Worm (Caenorhabditis elegans) whole organism, L2 larva: Measurements from ENCODE around the gene T24D3.2.

Experiments used
- C34F6.9 ChIP-seq: fragments of 150-350 bp; optimal IDR thresholded peaks from 2 replicates; lab custom pipeline; 2014; ENCODE audit warnings: missing biosample characterization, missing genetic modification characterization
- F13H6.1 ChIP-seq: sonication (generic microtip); optimal IDR thresholded peaks from 2 replicates; lab custom pipeline; 2016; ENCODE audit warnings: missing genetic modification characterization, missing compliant biosample characterization
- R02D3.7 ChIP-seq: fragments of 150-350 bp; optimal IDR thresholded peaks from 2 replicates; lab custom pipeline; 2014; ENCODE audit warnings: missing biosample characterization, missing genetic modification characterization
- Y55F3AM.14 ChIP-seq: fragments of 200-800 bp; sonication (Bioruptor generic); optimal IDR thresholded peaks from 2 replicates; lab custom pipeline; 2018; ENCODE audit warnings: mild to moderate bottlenecking, missing genetic modification characterization, missing compliant biosample characterization
- ZK546.5 ChIP-seq: sonication (generic microtip); optimal IDR thresholded peaks from 2 replicates; lab custom pipeline; 2017; ENCODE audit warnings: missing biosample characterization, missing genetic modification characterization
- alr-1 ChIP-seq: fragments of 150-350 bp; optimal IDR thresholded peaks from 2 replicates; lab custom pipeline; 2014; ENCODE audit warnings: missing biosample characterization, missing genetic modification characterization
- aly-2 ChIP-seq: fragments of 150-350 bp; optimal IDR thresholded peaks from 2 replicates; lab custom pipeline; 2014; ENCODE audit warnings: missing biosample characterization, missing genetic modification characterization
- ama-1 ChIP-seq: fragments of 150-350 bp; optimal IDR thresholded peaks from 2 replicates; lab custom pipeline; 2018; ENCODE audit warnings: inconsistent platforms
- blmp-1 ChIP-seq: sonication (generic microtip); optimal IDR thresholded peaks from 2 replicates; lab custom pipeline; 2017; ENCODE audit warnings: missing genetic modification characterization, mild to moderate bottlenecking, missing compliant biosample characterization, antibody characterized with exemption, moderate library complexity; ENCODE audit not compliant: insufficient read depth
- ceh-16 ChIP-seq: fragments of 150-350 bp; optimal IDR thresholded peaks from 2 replicates; lab custom pipeline; 2014; ENCODE audit warnings: missing biosample characterization, missing genetic modification characterization
- ceh-82 ChIP-seq: fragments of 150-350 bp; optimal IDR thresholded peaks from 2 replicates; lab custom pipeline; 2014; ENCODE audit warnings: missing biosample characterization, missing genetic modification characterization
- crh-2 ChIP-seq: sonication (generic microtip); optimal IDR thresholded peaks from 2 replicates; lab custom pipeline; 2017; ENCODE audit warnings: missing biosample characterization, missing genetic modification characterization
- egl-27 ChIP-seq: sonication (generic microtip); optimal IDR thresholded peaks from 3 replicates; lab custom pipeline; 2017; ENCODE audit warnings: missing biosample characterization, missing genetic modification reagents, missing genetic modification characterization
- elt-1 ChIP-seq: fragments of 150-350 bp; optimal IDR thresholded peaks from 2 replicates; lab custom pipeline; 2014; ENCODE audit warnings: missing biosample characterization, missing genetic modification characterization
- fos-1 ChIP-seq: fragments of 150-350 bp; optimal IDR thresholded peaks from 2 replicates; lab custom pipeline; 2014; ENCODE audit warnings: missing biosample characterization, missing genetic modification characterization
- gmeb-1 ChIP-seq: fragments of 150-350 bp; optimal IDR thresholded peaks from 2 replicates; lab custom pipeline; 2014; ENCODE audit warnings: missing biosample characterization, missing genetic modification characterization
- lin-11 ChIP-seq: fragments of 150-350 bp; sonication (generic microtip); optimal IDR thresholded peaks from 2 replicates; lab custom pipeline; 2014; ENCODE audit warnings: missing biosample characterization, missing genetic modification characterization, inconsistent platforms, mixed read lengths
- lin-13 ChIP-seq: fragments of 150-350 bp; optimal IDR thresholded peaks from 2 replicates; lab custom pipeline; 2014; ENCODE audit warnings: missing biosample characterization, missing genetic modification reagents, missing genetic modification characterization
- lsy-2 ChIP-seq, 2 experiments: fragments of 150-350 bp in 1 of 2; sonication (generic microtip) in 1 of 2; optimal IDR thresholded peaks; 2 replicates each; lab custom pipeline; 2014 to 2017; ENCODE audit warnings: missing biosample characterization in 2 of 2, missing genetic modification characterization in 2 of 2
- mab-5 ChIP-seq: fragments of 150-350 bp; optimal IDR thresholded peaks from 2 replicates; lab custom pipeline; 2014; ENCODE audit warnings: missing biosample characterization, missing genetic modification characterization
- mbf-1 ChIP-seq: sonication (generic microtip); optimal IDR thresholded peaks from 2 replicates; lab custom pipeline; 2017; ENCODE audit warnings: missing biosample characterization, missing genetic modification characterization
- mdl-1 ChIP-seq, 2 experiments: fragments of 150-350 bp in 1 of 2; sonication (generic microtip) in 1 of 2; optimal IDR thresholded peaks; 2 replicates each; lab custom pipeline; 2017; ENCODE audit warnings: missing biosample characterization in 2 of 2, missing genetic modification characterization in 2 of 2
- nhr-10 ChIP-seq: sonication (generic microtip); optimal IDR thresholded peaks from 2 replicates; lab custom pipeline; 2017; ENCODE audit warnings: missing biosample characterization, missing genetic modification characterization
- nhr-11 ChIP-seq: fragments of 150-350 bp; optimal IDR thresholded peaks from 2 replicates; lab custom pipeline; 2014; ENCODE audit warnings: missing biosample characterization, missing genetic modification characterization
- nhr-12 ChIP-seq: fragments of 150-350 bp; optimal IDR thresholded peaks from 2 replicates; lab custom pipeline; 2014; ENCODE audit warnings: missing biosample characterization, missing genetic modification characterization
- nhr-129 ChIP-seq: fragments of 150-350 bp; optimal IDR thresholded peaks from 2 replicates; lab custom pipeline; 2014; ENCODE audit warnings: missing biosample characterization, missing genetic modification characterization
- nhr-21 ChIP-seq: fragments of 150-350 bp; optimal IDR thresholded peaks from 2 replicates; lab custom pipeline; 2014; ENCODE audit warnings: missing biosample characterization, missing genetic modification characterization
- nhr-237 ChIP-seq: fragments of 150-350 bp; optimal IDR thresholded peaks from 2 replicates; lab custom pipeline; 2014; ENCODE audit warnings: missing biosample characterization, missing genetic modification characterization
- nhr-25 ChIP-seq: fragments of 150-350 bp; sonication (generic microtip); optimal IDR thresholded peaks from 3 replicates; lab custom pipeline; 2014; ENCODE audit warnings: missing biosample characterization, missing genetic modification characterization
- nhr-6 ChIP-seq: fragments of 150-350 bp; optimal IDR thresholded peaks from 2 replicates; lab custom pipeline; 2014; ENCODE audit warnings: missing biosample characterization, missing genetic modification characterization
- nhr-77 ChIP-seq: fragments of 150-350 bp; optimal IDR thresholded peaks from 2 replicates; lab custom pipeline; 2014; ENCODE audit warnings: missing biosample characterization, missing genetic modification characterization
- peb-1 ChIP-seq: fragments of 150-350 bp; optimal IDR thresholded peaks from 2 replicates; lab custom pipeline; 2014; ENCODE audit warnings: missing biosample characterization, missing genetic modification characterization
- sem-4 ChIP-seq: fragments of 150-350 bp; optimal IDR thresholded peaks from 2 replicates; lab custom pipeline; 2014; ENCODE audit warnings: missing biosample characterization, missing genetic modification reagents, missing genetic modification characterization
- skn-1 ChIP-seq: sonication (generic microtip); optimal IDR thresholded peaks from 2 replicates; lab custom pipeline; 2017; ENCODE audit warnings: missing biosample characterization, missing genetic modification characterization
- sma-3 ChIP-seq: sonication (generic microtip); optimal IDR thresholded peaks from 2 replicates; lab custom pipeline; 2016; ENCODE audit warnings: missing genetic modification reagents, missing genetic modification characterization, missing compliant biosample characterization
- sma-9 ChIP-seq, 2 experiments: fragments of 150-350 bp in 1 of 2; sonication (generic microtip) in 1 of 2; optimal IDR thresholded peaks; 2 replicates each; lab custom pipeline; 2014 to 2016; ENCODE audit warnings: missing genetic modification characterization in 2 of 2, mild to moderate bottlenecking in 1 of 2, missing biosample characterization in 1 of 2, missing compliant biosample characterization in 1 of 2, missing genetic modification reagents in 1 of 2, moderate library complexity in 1 of 2
- unc-39 ChIP-seq: fragments of 150-350 bp; optimal IDR thresholded peaks from 2 replicates; lab custom pipeline; 2014; ENCODE audit warnings: missing biosample characterization, missing genetic modification characterization
- unc-55 ChIP-seq: fragments of 150-350 bp; sonication (generic microtip); optimal IDR thresholded peaks from 3 replicates; lab custom pipeline; 2014; ENCODE audit warnings: missing biosample characterization, missing genetic modification reagents, missing genetic modification characterization
- unc-62 ChIP-seq: fragments of 150-350 bp; optimal IDR thresholded peaks from 2 replicates; lab custom pipeline; 2014; ENCODE audit warnings: missing biosample characterization, missing genetic modification reagents, missing genetic modification characterization
- zag-1 ChIP-seq: fragments of 150-350 bp; optimal IDR thresholded peaks from 2 replicates; lab custom pipeline; 2014; ENCODE audit warnings: missing biosample characterization, missing genetic modification characterization
- ztf-1 ChIP-seq: fragments of 200-800 bp; sonication (Bioruptor generic); conservative IDR thresholded peaks from 2 replicates; pipeline ENCODE4 v1.3.6; 2022; ENCODE audit warnings: missing genetic modification characterization, missing compliant biosample characterization
- ztf-11 ChIP-seq: sonication (generic microtip); optimal IDR thresholded peaks from 2 replicates; lab custom pipeline; 2017; ENCODE audit warnings: missing biosample characterization, missing genetic modification characterization
- ztf-4 ChIP-seq: fragments of 150-350 bp; optimal IDR thresholded peaks from 2 replicates; lab custom pipeline; 2014; ENCODE audit warnings: missing biosample characterization, missing genetic modification characterization

The T24D3.2 gene

ce11 chrX:12449262-12449942 is 23.9 kb downstream of the T24D3.2 start, which contains the start of gene T18D3.6:
Gene T18D3.6 (plus strand): TSS chrX:12449892.
- no peak for TF ChIP-seq gmeb-1 (tag; lab: Kevin White, UChicago)
- TF ChIP-seq nhr-10 (tag; lab: Kevin White, UChicago), result no peak
- TF ChIP-seq egl-27, result no peak
- no peak for TF ChIP-seq sma-3 (GFP tag; lab: Kevin White, UChicago)
- TF ChIP-seq aly-2 (tag; lab: Kevin White, UChicago), result no peak
- TF ChIP-seq fos-1, result peak; percentile 33
- TF ChIP-seq lin-11, result no peak
- no peak for TF ChIP-seq R02D3.7 (tag; lab: Kevin White, UChicago)
- TF ChIP-seq zag-1, result no peak
- TF ChIP-seq nhr-21, result no peak
- TF ChIP-seq sma-9 (GFP tag; optimal IDR thresholded peaks at IDR 0.05; lab: Kevin White, UChicago), result no peak
- TF ChIP-seq sma-9 (tag; optimal IDR thresholded peaks at IDR 0.05; lab: Kevin White, UChicago), result no peak
- TF ChIP-seq ceh-16 (tag; lab: Kevin White, UChicago), result no peak
- peak; percentile 9 for TF ChIP-seq nhr-25
- no peak for TF ChIP-seq nhr-12 (tag; lab: Kevin White, UChicago)
- no peak for TF ChIP-seq mab-5
- no peak for TF ChIP-seq ztf-4 (tag; lab: Kevin White, UChicago)
- TF ChIP-seq, all 48 proteins: peak for 2

DNA sequence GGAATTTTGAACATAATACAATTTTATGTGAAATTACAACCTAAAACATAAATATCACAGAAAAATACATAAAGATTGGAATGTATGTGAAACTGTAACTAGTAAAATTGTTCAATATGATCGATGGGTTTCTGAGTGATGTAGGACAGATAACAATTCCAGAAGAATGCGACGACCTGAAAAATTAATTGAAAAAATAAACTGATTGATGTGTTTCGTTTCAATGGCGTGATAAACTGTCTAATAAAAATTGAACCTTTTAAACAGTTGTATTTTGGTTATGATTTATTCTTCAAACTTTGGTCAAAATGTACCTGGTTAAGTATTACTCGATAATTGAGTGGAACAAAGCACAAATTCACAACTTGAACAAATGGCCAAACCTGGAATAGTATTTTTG is 25.7 kb downstream of the T24D3.2 start:
- TF ChIP-seq egl-27 (no peak), nhr-21 (no peak), gmeb-1 (tag; lab: Kevin White, UChicago) (no peak), ama-1 (lab: Kevin White, UChicago) (no peak), lin-13 (GFP tag; lab: Kevin White, UChicago) (no peak), sma-9 (GFP tag; optimal IDR thresholded peaks at IDR 0.05; lab: Kevin White, UChicago) (no peak), sma-9 (tag; optimal IDR thresholded peaks at IDR 0.05; lab: Kevin White, UChicago) (no peak), unc-55 (GFP tag; lab: Kevin White, UChicago) (no peak), blmp-1 (tag; lab: Kevin White, UChicago) (no peak), nhr-237 (no peak), Y55F3AM.14 (GFP tag; lab: Kevin White, UChicago) (no peak), nhr-25 (no peak), mdl-1 (tag; optimal IDR thresholded peaks at IDR 0.05; lab: Kevin White, UChicago) (no peak), R02D3.7 (tag; lab: Kevin White, UChicago) (no peak), mab-5 (no peak), ceh-82 (tag; lab: Kevin White, UChicago) (no peak), nhr-129 (tag; lab: Kevin White, UChicago) (no peak)
- TF ChIP-seq, all 48 proteins: peak for 0

- TF ChIP-seq lsy-2 (tag; optimal IDR thresholded peaks at IDR 0.05; lab: Kevin White, UChicago) (peak; percentile 22 to 40), fos-1 (peak; percentile 31), F13H6.1 (tag; lab: Kevin White, UChicago) (peak; percentile 47), C34F6.9 (tag; lab: Kevin White, UChicago) (peak; percentile 35), ceh-82 (tag; lab: Kevin White, UChicago) (no peak), sma-9 (GFP tag; optimal IDR thresholded peaks at IDR 0.05; lab: Kevin White, UChicago) (peak; percentile 3), sma-9 (tag; optimal IDR thresholded peaks at IDR 0.05; lab: Kevin White, UChicago) (no peak), nhr-129 (tag; lab: Kevin White, UChicago) (peak; percentile 60), sem-4 (peak; percentile 28), zag-1 (no peak), unc-55 (GFP tag; lab: Kevin White, UChicago) (peak; percentile 64)
Measured at ce11 chrX:12452143-12452570, 26.6 kb downstream of the T24D3.2 start.

DNA sequence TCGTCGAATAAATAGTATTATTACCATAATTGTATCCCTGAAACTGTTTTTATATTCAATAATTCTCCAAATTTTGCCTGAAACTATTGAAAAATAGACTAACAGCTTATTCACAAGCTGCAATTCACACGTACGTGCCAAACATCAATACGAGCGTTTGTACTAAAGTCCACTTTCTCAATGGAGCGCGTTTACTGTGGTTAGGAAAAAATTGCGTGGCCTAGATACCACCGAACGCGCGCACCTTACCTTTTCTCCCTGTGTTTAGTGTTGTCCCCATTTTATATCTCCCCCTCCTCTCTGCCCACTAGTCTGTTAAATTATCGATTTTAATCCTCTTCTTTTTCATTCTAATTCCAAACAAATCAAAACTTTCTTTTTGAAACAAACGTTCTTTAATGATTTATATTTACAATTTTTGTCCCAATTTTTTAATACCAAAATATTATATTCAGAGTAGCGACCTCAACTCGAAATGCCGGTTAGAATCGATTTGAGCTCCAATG is 28.8 kb downstream of the T24D3.2 start, which contains the start of the genes T18D3.9 and T18D3.1:
Gene T18D3.9, minus strand, starts transcription at position 168 of the 506 bp plus-strand sequence.
Gene T18D3.1, plus strand, starts transcription at position 456 of the 506 bp plus-strand sequence.
- peak; percentile 39 for TF ChIP-seq nhr-25
- no peak for TF ChIP-seq sem-4
- TF ChIP-seq peb-1 (tag; lab: Kevin White, UChicago), result no peak
- no peak for TF ChIP-seq aly-2 (tag; lab: Kevin White, UChicago)
- TF ChIP-seq sma-9 (GFP tag; optimal IDR thresholded peaks at IDR 0.05; lab: Kevin White, UChicago), result peak; percentile 14
- TF ChIP-seq sma-9 (tag; optimal IDR thresholded peaks at IDR 0.05; lab: Kevin White, UChicago), result no peak
- TF ChIP-seq sma-3 (GFP tag; lab: Kevin White, UChicago), result peak; percentile 36
- no peak for TF ChIP-seq nhr-237
- TF ChIP-seq unc-62, result no peak
- TF ChIP-seq ZK546.5, result no peak
- peak; percentile 42 for TF ChIP-seq fos-1
- TF ChIP-seq alr-1 (tag; lab: Kevin White, UChicago), result no peak
- no peak for TF ChIP-seq ztf-1
- no peak for TF ChIP-seq zag-1
- TF ChIP-seq nhr-129 (tag; lab: Kevin White, UChicago), result peak; percentile 60
- TF ChIP-seq unc-55 (GFP tag; lab: Kevin White, UChicago), result peak; percentile 32
- no peak for TF ChIP-seq skn-1
- no peak for TF ChIP-seq lin-11
- no peak for TF ChIP-seq egl-27
- TF ChIP-seq mbf-1 (tag; lab: Kevin White, UChicago), result no peak
- no peak for TF ChIP-seq ceh-16 (tag; lab: Kevin White, UChicago)
- peak; percentile 46 for TF ChIP-seq crh-2 (tag; lab: Kevin White, UChicago)
- TF ChIP-seq nhr-11 (tag; lab: Kevin White, UChicago), result no peak
- TF ChIP-seq elt-1, result no peak
- TF ChIP-seq nhr-6 (tag; lab: Kevin White, UChicago), result no peak
- TF ChIP-seq nhr-77 (tag; lab: Kevin White, UChicago), result no peak
- TF ChIP-seq nhr-10 (tag; lab: Kevin White, UChicago), result no peak
- no peak for TF ChIP-seq ztf-11 (tag; lab: Kevin White, UChicago)
- no peak for TF ChIP-seq unc-39 (tag; lab: Kevin White, UChicago)
